Worm (Caenorhabditis elegans) whole organism, midembryonic: ENCODE results near the gene Y56A3A.33.
A peak's percentile ranks its signal among the peaks of the same experiment; 100 is the strongest.

Experiments used
- T22C8.4 ChIP-seq: fragments of 200-800 bp; sonication (Bioruptor generic); IDR thresholded peaks from 2 replicates; pipeline ENCODE4 v1.3.6; 2022; ENCODE audit warnings: missing genetic modification characterization, missing compliant biosample characterization
- cog-1 ChIP-seq: sonication (generic microtip); optimal IDR thresholded peaks from 2 replicates; lab custom pipeline; 2016; ENCODE audit warnings: missing genetic modification characterization, missing compliant biosample characterization
- flt-1 ChIP-seq: fragments of 200-800 bp; sonication (Bioruptor generic); IDR thresholded peaks from 2 replicates; pipeline ENCODE4 v1.3.6; 2022; ENCODE audit warnings: missing genetic modification characterization, missing compliant biosample characterization
- klf-2 ChIP-seq: fragments of 200-800 bp; sonication (Bioruptor generic); conservative IDR thresholded peaks from 2 replicates; pipeline ENCODE4 v1.3.6; 2022; ENCODE audit warnings: missing genetic modification reagents, missing genetic modification characterization, missing compliant biosample characterization
- med-1 ChIP-seq: sonication (generic microtip); optimal IDR thresholded peaks from 2 replicates; lab custom pipeline; 2017; ENCODE audit warnings: missing genetic modification characterization, mild to moderate bottlenecking, missing compliant biosample characterization, antibody characterized with exemption, missing genetic modification reagents; ENCODE audit not compliant: insufficient read depth
- ref-1 ChIP-seq: fragments of 200-800 bp; sonication (Bioruptor generic); conservative IDR thresholded peaks from 2 replicates; pipeline ENCODE4 v1.3.6; 2022; ENCODE audit warnings: missing genetic modification reagents, missing genetic modification characterization, missing compliant biosample characterization
- tab-1 ChIP-seq: fragments of 200-800 bp; sonication (Bioruptor generic); IDR thresholded peaks from 2 replicates; pipeline ENCODE4 v1.3.6; 2022; ENCODE audit warnings: missing genetic modification characterization, missing compliant biosample characterization
- ztf-23 ChIP-seq: fragments of 200-800 bp; sonication (Bioruptor generic); IDR thresholded peaks from 2 replicates; pipeline ENCODE4 v1.3.6; 2022; ENCODE audit warnings: missing genetic modification reagents, missing genetic modification characterization, missing compliant biosample characterization
- ztf-29 ChIP-seq: fragments of 200-800 bp; sonication (Bioruptor generic); IDR thresholded peaks from 2 replicates; pipeline ENCODE4 v1.3.6; 2022; ENCODE audit warnings: missing genetic modification reagents, missing genetic modification characterization, missing compliant biosample characterization

Gene Y56A3A.33

ce11 chrIII:12002850-12003249 lies at the start of gene Y56A3A.33:
Gene Y56A3A.33, minus strand, starts transcription at chrIII:12002950.
- TF ChIP-seq med-1 (GFP tag; lab: Kevin White, UChicago) (no peak), cog-1 (tag; lab: Kevin White, UChicago) (no peak), flt-1 (GFP tag; lab: Robert Waterston, UW) (no peak), ztf-23 (GFP tag; lab: Robert Waterston, UW) (no peak), T22C8.4 (no peak), ztf-29 (GFP tag; lab: Robert Waterston, UW) (no peak), klf-2 (GFP tag; lab: Robert Waterston, UW) (no peak), tab-1 (GFP tag; lab: Robert Waterston, UW) (no peak), ref-1 (GFP tag; lab: Robert Waterston, UW) (no peak)

- TF ChIP-seq ref-1 (GFP tag; lab: Robert Waterston, UW): no peak
- TF ChIP-seq T22C8.4: no peak
- TF ChIP-seq cog-1 (tag; lab: Kevin White, UChicago): no peak
- no peak for TF ChIP-seq ztf-29 (GFP tag; lab: Robert Waterston, UW)
- TF ChIP-seq klf-2 (GFP tag; lab: Robert Waterston, UW): no peak
- no peak for TF ChIP-seq tab-1 (GFP tag; lab: Robert Waterston, UW)
- TF ChIP-seq ztf-23 (GFP tag; lab: Robert Waterston, UW): no peak
- TF ChIP-seq flt-1 (GFP tag; lab: Robert Waterston, UW): no peak
- no peak for TF ChIP-seq med-1 (GFP tag; lab: Kevin White, UChicago)
These were observed 49.5 kb upstream of the Y56A3A.33 start, which contains the start of gene Y79H2A.3 for ce11 chrIII:12052206-12052605. Gene Y79H2A.3, minus strand, starts transcription at chrIII:12052306.

ce11 chrIII:12040999-12041398 lies 38.2 kb upstream of the Y56A3A.33 start, which contains the start of gene Y79H2A.4:
Gene Y79H2A.4, plus strand, starts transcription at chrIII:12041299.
- no peak for TF ChIP-seq cog-1 (tag; lab: Kevin White, UChicago)
- no peak for TF ChIP-seq klf-2 (GFP tag; lab: Robert Waterston, UW)
- TF ChIP-seq flt-1 (GFP tag; lab: Robert Waterston, UW): no peak
- no peak for TF ChIP-seq ztf-29 (GFP tag; lab: Robert Waterston, UW)
- TF ChIP-seq med-1 (GFP tag; lab: Kevin White, UChicago): no peak
- no peak for TF ChIP-seq ztf-23 (GFP tag; lab: Robert Waterston, UW)
- no peak for TF ChIP-seq T22C8.4
- no peak for TF ChIP-seq tab-1 (GFP tag; lab: Robert Waterston, UW)
- no peak for TF ChIP-seq ref-1 (GFP tag; lab: Robert Waterston, UW)

ce11 chrIII:12037217-12037616 lies 34.5 kb upstream of the Y56A3A.33 start:
- TF ChIP-seq tab-1 (GFP tag; lab: Robert Waterston, UW) (no peak), flt-1 (GFP tag; lab: Robert Waterston, UW) (no peak), T22C8.4 (no peak), cog-1 (tag; lab: Kevin White, UChicago) (no peak), ztf-29 (GFP tag; lab: Robert Waterston, UW) (no peak), ztf-23 (GFP tag; lab: Robert Waterston, UW) (no peak), med-1 (GFP tag; lab: Kevin White, UChicago) (no peak), klf-2 (GFP tag; lab: Robert Waterston, UW) (no peak), ref-1 (GFP tag; lab: Robert Waterston, UW) (no peak)

ce11 chrIII:12034311-12034710 lies 31.6 kb upstream of the Y56A3A.33 start:
- 0 out of 2 replicates have a peak, but pooled peaks have one; percentile 25 for TF ChIP-seq klf-2 (GFP tag; lab: Robert Waterston, UW)
- no peak for TF ChIP-seq flt-1 (GFP tag; lab: Robert Waterston, UW)

- no peak for TF ChIP-seq T22C8.4
- TF ChIP-seq tab-1 (GFP tag; lab: Robert Waterston, UW): no peak
- TF ChIP-seq cog-1 (tag; lab: Kevin White, UChicago): no peak
- TF ChIP-seq ref-1 (GFP tag; lab: Robert Waterston, UW): no peak
- TF ChIP-seq flt-1 (GFP tag; lab: Robert Waterston, UW): no peak
- no peak for TF ChIP-seq ztf-29 (GFP tag; lab: Robert Waterston, UW)
- TF ChIP-seq ztf-23 (GFP tag; lab: Robert Waterston, UW): no peak
- TF ChIP-seq klf-2 (GFP tag; lab: Robert Waterston, UW): no peak
- no peak for TF ChIP-seq med-1 (GFP tag; lab: Kevin White, UChicago)
These were observed 30.5 kb upstream of the Y56A3A.33 start for ce11 chrIII:12033259-12033658.

- TF ChIP-seq ztf-23 (GFP tag; lab: Robert Waterston, UW): no peak
- TF ChIP-seq tab-1 (GFP tag; lab: Robert Waterston, UW): no peak
- no peak for TF ChIP-seq klf-2 (GFP tag; lab: Robert Waterston, UW)
- TF ChIP-seq ref-1 (GFP tag; lab: Robert Waterston, UW): no peak
- TF ChIP-seq med-1 (GFP tag; lab: Kevin White, UChicago): no peak
- TF ChIP-seq T22C8.4: no peak
- no peak for TF ChIP-seq ztf-29 (GFP tag; lab: Robert Waterston, UW)
- no peak for TF ChIP-seq cog-1 (tag; lab: Kevin White, UChicago)
- TF ChIP-seq flt-1 (GFP tag; lab: Robert Waterston, UW): no peak
These were observed 27.9 kb upstream of the Y56A3A.33 start, which contains the start of gene Y79H2A.2 for ce11 chrIII:12030669-12031068. Gene Y79H2A.2, minus strand, starts transcription at chrIII:12030769.

ce11 chrIII:12028769-12029168 lies 26.0 kb upstream of the Y56A3A.33 start, which contains the start of gene Y79H2A.12:
Gene Y79H2A.12, minus strand, starts transcription at chrIII:12028869.
- TF ChIP-seq tab-1 (GFP tag; lab: Robert Waterston, UW): no peak
- no peak for TF ChIP-seq ref-1 (GFP tag; lab: Robert Waterston, UW)
- TF ChIP-seq ztf-29 (GFP tag; lab: Robert Waterston, UW): no peak
- no peak for TF ChIP-seq med-1 (GFP tag; lab: Kevin White, UChicago)
- TF ChIP-seq ztf-23 (GFP tag; lab: Robert Waterston, UW): no peak
- TF ChIP-seq flt-1 (GFP tag; lab: Robert Waterston, UW): no peak
- TF ChIP-seq klf-2 (GFP tag; lab: Robert Waterston, UW): no peak
- no peak for TF ChIP-seq T22C8.4
- no peak for TF ChIP-seq cog-1 (tag; lab: Kevin White, UChicago)

ce11 chrIII:12022281-12022680 lies 19.5 kb upstream of the Y56A3A.33 start:
- TF ChIP-seq ref-1 (GFP tag; lab: Robert Waterston, UW) (no peak), klf-2 (GFP tag; lab: Robert Waterston, UW) (no peak), ztf-29 (GFP tag; lab: Robert Waterston, UW) (no peak)
